Fruit fly (Drosophila melanogaster) whole organism, embryonic: ENCODE results near the gene Dlip2.
A peak's percentile ranks its signal among the peaks of the same experiment; 100 is the strongest.

ENCODE experiments used
- Abd-B ChIP-seq: fragments of 200-800 bp; sonication (Bioruptor generic); optimal IDR thresholded peaks from 2 replicates; lab custom pipeline; 2018; ENCODE audit warnings: missing biosample characterization, mild to moderate bottlenecking, missing genetic modification characterization, moderate library complexity
- Blimp-1 ChIP-seq: fragments of 200-800 bp; sonication (Bioruptor generic); optimal IDR thresholded peaks from 3 replicates; lab custom pipeline; 2018; ENCODE audit warnings: missing biosample characterization, missing genetic modification characterization, mild to moderate bottlenecking, moderate library complexity, missing genetic modification reagents
- CG10147 ChIP-seq: fragments of 200-800 bp; sonication (Bioruptor generic); optimal IDR thresholded peaks from 2 replicates; lab custom pipeline; 2019; ENCODE audit warnings: missing biosample characterization, mild to moderate bottlenecking, missing genetic modification characterization, moderate library complexity
- CG10209 ChIP-seq: fragments of 200-800 bp; sonication (Bioruptor generic); optimal IDR thresholded peaks from 3 replicates; lab custom pipeline; 2017; ENCODE audit warnings: missing biosample characterization, mild to moderate bottlenecking, missing genetic modification characterization, missing genetic modification reagents
- CG10431 ChIP-seq: fragments of 200-800 bp; sonication (Bioruptor generic); optimal IDR thresholded peaks from 3 replicates; lab custom pipeline; 2018; ENCODE audit warnings: missing biosample characterization, mild to moderate bottlenecking, missing genetic modification characterization
- CG11504 ChIP-seq: fragments of 200-800 bp; sonication (Bioruptor generic); optimal IDR thresholded peaks from 3 replicates; lab custom pipeline; 2019; ENCODE audit warnings: missing biosample characterization, mild to moderate bottlenecking, missing genetic modification characterization, moderate library complexity
- CG12942 ChIP-seq: fragments of 200-800 bp; sonication (Bioruptor generic); optimal IDR thresholded peaks from 3 replicates; lab custom pipeline; 2016; ENCODE audit warnings: missing biosample characterization, missing genetic modification characterization
- CG14860 ChIP-seq: fragments of 200-800 bp; sonication (Bioruptor generic); IDR thresholded peaks from 3 replicates; pipeline ENCODE4 v1.3.6; 2022; ENCODE audit warnings: missing biosample characterization, missing genetic modification characterization; ENCODE audit not compliant: partially characterized antibody
- CG1602 ChIP-seq: fragments of 200-800 bp; sonication (Bioruptor generic); optimal IDR thresholded peaks from 3 replicates; lab custom pipeline; 2016; ENCODE audit warnings: missing biosample characterization, missing genetic modification characterization
- CG17612 ChIP-seq: fragments of 200-800 bp; sonication (Bioruptor generic); IDR thresholded peaks from 2 replicates; pipeline ENCODE4 v1.3.6; 2022; ENCODE audit warnings: missing biosample characterization, missing genetic modification characterization
- CG17829 ChIP-seq: fragments of 200-800 bp; optimal IDR thresholded peaks from 2 replicates; lab custom pipeline; 2019; ENCODE audit warnings: missing biosample characterization, mild to moderate bottlenecking, missing genetic modification characterization, moderate library complexity
- CG2202 ChIP-seq: fragments of 200-800 bp; sonication (Bioruptor generic); optimal IDR thresholded peaks from 2 replicates; lab custom pipeline; 2018; ENCODE audit warnings: missing biosample characterization, mild to moderate bottlenecking, missing genetic modification characterization
- CG2889 ChIP-seq: fragments of 200-800 bp; sonication (Bioruptor generic); IDR thresholded peaks from 3 replicates; pipeline ENCODE4 v1.3.6; 2022; ENCODE audit warnings: missing biosample characterization, missing genetic modification characterization
- CG4617 ChIP-seq: fragments of 200-800 bp; sonication (Bioruptor generic); optimal IDR thresholded peaks from 3 replicates; lab custom pipeline; 2016; ENCODE audit warnings: missing biosample characterization, missing genetic modification characterization, borderline replicate concordance
- CG4854 ChIP-seq: fragments of 200-800 bp; sonication (Bioruptor generic); optimal IDR thresholded peaks from 2 replicates; lab custom pipeline; 2016; ENCODE audit warnings: missing biosample characterization, missing genetic modification characterization, inconsistent platforms
- CG5953 ChIP-seq: fragments of 200-800 bp; sonication (Bioruptor generic); IDR thresholded peaks from 2 replicates; pipeline ENCODE4 v1.3.6; 2022; ENCODE audit warnings: missing biosample characterization, missing genetic modification characterization
- CG7271 ChIP-seq: fragments of 200-800 bp; sonication (Bioruptor generic); optimal IDR thresholded peaks from 2 replicates; lab custom pipeline; 2018; ENCODE audit warnings: missing biosample characterization, mild to moderate bottlenecking, missing genetic modification characterization, moderate library complexity
- CG7556 ChIP-seq: fragments of 200-800 bp; sonication (Bioruptor generic); optimal IDR thresholded peaks from 2 replicates; lab custom pipeline; 2017; ENCODE audit warnings: missing biosample characterization, mild to moderate bottlenecking, missing genetic modification characterization
- CG8478 ChIP-seq: fragments of >200 bp; optimal IDR thresholded peaks from 2 replicates; lab custom pipeline; 2018
- D19B ChIP-seq: fragments of 200-800 bp; sonication (Bioruptor generic); optimal IDR thresholded peaks from 2 replicates; lab custom pipeline; 2017; ENCODE audit warnings: missing biosample characterization, mild to moderate bottlenecking, missing genetic modification characterization
- ERR ChIP-seq: fragments of 200-800 bp; sonication (Bioruptor generic); optimal IDR thresholded peaks from 2 replicates; lab custom pipeline; 2016; ENCODE audit warnings: missing biosample characterization, missing genetic modification characterization
- H15 ChIP-seq: fragments of 200-800 bp; sonication (Bioruptor generic); IDR thresholded peaks from 3 replicates; pipeline ENCODE4 v1.3.6; 2022; ENCODE audit warnings: missing biosample characterization, missing genetic modification characterization
- Lim3 ChIP-seq: fragments of 200-800 bp; sonication (Bioruptor generic); IDR thresholded peaks from 2 replicates; pipeline ENCODE4 v1.3.6; 2022; ENCODE audit warnings: missing biosample characterization, missing genetic modification characterization
- Max ChIP-seq: fragments of 200-800 bp; sonication (Bioruptor generic); optimal IDR thresholded peaks from 2 replicates; lab custom pipeline; 2016; ENCODE audit warnings: missing biosample characterization, mild to moderate bottlenecking, missing genetic modification characterization
- NFAT ChIP-seq: fragments of 200-800 bp; sonication (Bioruptor generic); IDR thresholded peaks from 2 replicates; pipeline ENCODE4 v1.3.6; 2022; ENCODE audit warnings: missing biosample characterization, missing genetic modification characterization
- Six4 ChIP-seq: fragments of 200-800 bp; sonication (Bioruptor generic); optimal IDR thresholded peaks from 2 replicates; lab custom pipeline; 2016; ENCODE audit warnings: missing biosample characterization, missing genetic modification characterization
- Tbp ChIP-seq: fragments of >200 bp; optimal IDR thresholded peaks from 2 replicates; lab custom pipeline; 2018; ENCODE audit warnings: missing biosample characterization, missing genetic modification characterization
- Vsx1 ChIP-seq: fragments of 200-800 bp; sonication (Bioruptor generic); optimal IDR thresholded peaks from 2 replicates; lab custom pipeline; 2017; ENCODE audit warnings: missing biosample characterization, mild to moderate bottlenecking, missing genetic modification characterization, missing genetic modification reagents
- Xrp1 ChIP-seq: fragments of 200-800 bp; sonication (Bioruptor generic); IDR thresholded peaks from 2 replicates; pipeline ENCODE4 v1.3.6; 2022; ENCODE audit warnings: missing biosample characterization, missing genetic modification characterization
- ash1 ChIP-seq: fragments of 200-800 bp; sonication (Bioruptor generic); optimal IDR thresholded peaks from 2 replicates; lab custom pipeline; 2018; ENCODE audit warnings: missing biosample characterization, mild to moderate bottlenecking, missing genetic modification characterization
- az2 ChIP-seq: fragments of 200-800 bp; sonication (Bioruptor generic); optimal IDR thresholded peaks from 3 replicates; lab custom pipeline; 2016; ENCODE audit warnings: missing biosample characterization, missing genetic modification characterization
- bbx ChIP-seq: fragments of 200-800 bp; sonication (Bioruptor generic); IDR thresholded peaks from 2 replicates; pipeline ENCODE4 v1.3.6; 2022; ENCODE audit warnings: missing biosample characterization, missing genetic modification characterization; ENCODE audit not compliant: partially characterized antibody
- cad ChIP-seq: fragments of >200 bp; optimal IDR thresholded peaks from 2 replicates; lab custom pipeline; 2017; ENCODE audit warnings: missing biosample characterization, missing genetic modification characterization
- cg ChIP-seq: fragments of 200-800 bp; sonication (Bioruptor generic); optimal IDR thresholded peaks from 3 replicates; lab custom pipeline; 2019; ENCODE audit warnings: missing biosample characterization, mild to moderate bottlenecking, missing genetic modification characterization, moderate library complexity
- corto ChIP-seq: fragments of 200-800 bp; sonication (Bioruptor generic); optimal IDR thresholded peaks from 2 replicates; lab custom pipeline; 2016; ENCODE audit warnings: missing biosample characterization, mild to moderate bottlenecking, missing genetic modification characterization, moderate library complexity
- dan ChIP-seq: fragments of 200-800 bp; sonication (Bioruptor generic); IDR thresholded peaks from 2 replicates; pipeline ENCODE4 v1.3.6; 2022; ENCODE audit warnings: missing biosample characterization, missing genetic modification characterization
- dm ChIP-seq: fragments of 200-800 bp; sonication (Bioruptor generic); optimal IDR thresholded peaks from 3 replicates; lab custom pipeline; 2016; ENCODE audit warnings: missing biosample characterization, missing genetic modification characterization
- eve ChIP-seq, 2 experiments: fragments of >200 bp; optimal IDR thresholded peaks; 2 replicates each; lab custom pipeline; 2017; ENCODE audit warnings: missing biosample characterization in 2 of 2, missing genetic modification characterization in 2 of 2
- gce ChIP-seq: fragments of 200-800 bp; sonication (Bioruptor generic); IDR thresholded peaks from 3 replicates; pipeline ENCODE4 v1.3.6; 2022; ENCODE audit warnings: missing biosample characterization, missing genetic modification characterization
- gcm ChIP-seq: fragments of 200-800 bp; sonication (Bioruptor generic); optimal IDR thresholded peaks from 2 replicates; lab custom pipeline; 2019; ENCODE audit warnings: missing biosample characterization, mild to moderate bottlenecking, missing genetic modification characterization, moderate library complexity
- kah ChIP-seq: fragments of 200-800 bp; sonication (Bioruptor generic); optimal IDR thresholded peaks from 2 replicates; lab custom pipeline; 2018; ENCODE audit warnings: missing biosample characterization, mild to moderate bottlenecking, missing genetic modification characterization
- kay ChIP-seq: fragments of 200-800 bp; sonication (Bioruptor generic); optimal IDR thresholded peaks from 2 replicates; lab custom pipeline; 2016; ENCODE audit warnings: missing biosample characterization, missing genetic modification characterization
- lola ChIP-seq, 3 experiments: fragments of >200 bp in 2 of 3; fragments of 200-800 bp in 1 of 3; sonication (Bioruptor generic) in 1 of 3; optimal IDR thresholded peaks; 2 replicates each; lab custom pipeline; 2017 to 2019; ENCODE audit warnings: missing biosample characterization in 3 of 3, missing genetic modification characterization in 3 of 3, mild to moderate bottlenecking in 1 of 3, moderate library complexity in 1 of 3
- nerfin-1 ChIP-seq: fragments of 200-800 bp; sonication (Bioruptor generic); optimal IDR thresholded peaks from 3 replicates; lab custom pipeline; 2019; ENCODE audit warnings: missing biosample characterization, mild to moderate bottlenecking, missing genetic modification characterization, moderate library complexity
- org-1 ChIP-seq: fragments of 200-800 bp; sonication (Bioruptor generic); optimal IDR thresholded peaks from 2 replicates; lab custom pipeline; 2017; ENCODE audit warnings: missing biosample characterization, missing genetic modification characterization
- otp ChIP-seq: fragments of 200-800 bp; sonication (Bioruptor generic); IDR thresholded peaks from 3 replicates; pipeline ENCODE4, ENCODE4 v1.3.6; 2022; ENCODE audit warnings: missing biosample characterization, missing genetic modification characterization
- pita ChIP-seq: fragments of 200-800 bp; sonication (Bioruptor generic); optimal IDR thresholded peaks from 2 replicates; lab custom pipeline; 2017; ENCODE audit warnings: missing biosample characterization, mild to moderate bottlenecking, missing genetic modification characterization
- pros ChIP-seq: fragments of 200-800 bp; sonication (Bioruptor generic); optimal IDR thresholded peaks from 3 replicates; lab custom pipeline; 2019; ENCODE audit warnings: missing biosample characterization, mild to moderate bottlenecking, missing genetic modification characterization, moderate library complexity
- pum ChIP-seq: fragments of 200-800 bp; sonication (Bioruptor generic); optimal IDR thresholded peaks from 2 replicates; lab custom pipeline; 2016; ENCODE audit warnings: missing biosample characterization, missing genetic modification characterization
- ssp ChIP-seq: fragments of 200-800 bp; sonication (Bioruptor generic); IDR thresholded peaks from 2 replicates; pipeline ENCODE4 v1.3.6; 2022; ENCODE audit warnings: missing biosample characterization, missing genetic modification characterization
- tap ChIP-seq: fragments of 200-800 bp; optimal IDR thresholded peaks from 3 replicates; lab custom pipeline; 2019; ENCODE audit warnings: missing biosample characterization, mild to moderate bottlenecking, missing genetic modification characterization, moderate library complexity

Gene Dlip2

DNA sequence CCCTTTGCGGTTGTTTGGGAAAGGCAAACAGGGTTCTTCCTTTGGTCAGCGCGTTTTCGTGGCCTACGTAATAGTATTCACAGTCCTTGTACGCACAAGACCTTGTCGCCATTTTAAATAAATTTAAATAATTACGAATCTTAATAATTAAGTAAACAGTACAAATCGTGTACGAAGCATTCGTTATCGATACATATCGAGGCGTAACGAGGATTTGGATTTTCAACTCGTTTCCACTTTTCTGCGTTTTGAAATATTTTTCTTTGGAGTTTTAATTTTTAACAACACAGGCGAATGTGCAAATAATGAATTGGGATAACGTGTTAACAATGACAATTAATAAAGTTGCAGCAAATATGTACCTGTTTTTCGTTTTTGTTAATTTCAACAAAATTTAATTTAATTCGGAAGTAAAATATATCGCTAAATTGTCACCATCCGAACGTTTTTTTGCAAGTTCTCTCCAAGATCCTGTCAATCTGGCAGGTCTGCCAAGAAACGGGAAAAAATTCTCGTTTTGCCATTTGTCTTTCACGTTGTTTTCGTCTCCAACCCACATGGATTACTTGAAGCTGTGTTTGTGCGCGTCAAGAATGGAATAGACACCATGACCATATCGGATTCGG lies at the start of gene Dlip2, which contains the start of gene rpk (continued):
- TF ChIP-seq corto (no peak), tap (tag; lab: Kevin White, UChicago) (no peak), gce (GFP tag; lab: Robert Waterston, UW) (no peak), org-1 (GFP tag; lab: Kevin White, UChicago) (no peak), kay (GFP tag; lab: Kevin White, UChicago) (no peak), CG2202 (no peak), ssp (peak; percentile 58), pum (GFP tag; lab: Kevin White, UChicago) (no peak), eve (GFP tag; optimal IDR thresholded peaks at IDR 0.05; lab: Kevin White, UChicago) (no peak), Xrp1 (no peak), Abd-B (GFP tag; lab: Kevin White, UChicago) (no peak), CG7556 (GFP tag; lab: Kevin White, UChicago) (no peak), Tbp (no peak), Blimp-1 (GFP tag; lab: Kevin White, UChicago) (no peak), H15 (GFP tag; lab: Robert Waterston, UW) (no peak), nerfin-1 (tag; lab: Kevin White, UChicago) (no peak), dan (GFP tag; lab: Robert Waterston, UW) (no peak), gcm (GFP tag; lab: Kevin White, UChicago) (no peak), CG4854 (no peak), Lim3 (GFP tag; lab: Robert Waterston, UW) (no peak), otp (GFP tag; lab: Robert Waterston, UW) (no peak), D19B (no peak), dm (GFP tag; lab: Kevin White, UChicago) (no peak), Six4 (GFP tag; lab: Kevin White, UChicago) (no peak), pita (GFP tag; lab: Kevin White, UChicago) (no peak), CG17829 (peak; percentile 45), CG10209 (no peak), CG5953 (GFP tag; lab: Robert Waterston, UW) (no peak), bbx (peak; percentile 87), CG2889 (GFP tag; lab: Robert Waterston, UW) (no peak), cad (GFP tag; lab: Kevin White, UChicago) (no peak), pros (GFP tag; lab: Kevin White, UChicago) (no peak), Max (GFP tag; lab: Kevin White, UChicago) (no peak), lola (GFP tag; optimal IDR thresholded peaks at IDR 0.05; lab: Kevin White, UChicago) (no peak), CG4617 (GFP tag; lab: Kevin White, UChicago) (peak; percentile 38), CG1602 (GFP tag; lab: Kevin White, UChicago) (no peak), CG10431 (GFP tag; lab: Kevin White, UChicago) (no peak), CG11504 (tag; lab: Kevin White, UChicago) (no peak), CG7271 (no peak), az2 (GFP tag; lab: Kevin White, UChicago) (no peak), NFAT (GFP tag; lab: Robert Waterston, UW) (no peak), CG10147 (GFP tag; lab: Kevin White, UChicago) (no peak), CG8478 (lab: Kevin White, UChicago) (no peak), ash1 (GFP tag; lab: Kevin White, UChicago) (no peak), kah (no peak), cg (GFP tag; lab: Kevin White, UChicago) (no peak), ERR (GFP tag; lab: Kevin White, UChicago) (no peak), CG17612 (no peak), Vsx1 (GFP tag; lab: Kevin White, UChicago) (no peak), CG12942 (GFP tag; lab: Kevin White, UChicago) (no peak), CG14860 (GFP tag; lab: Robert Waterston, UW) (peak; percentile 83)
